Fruit fly (Drosophila melanogaster) whole organism, embryonic: ENCODE measurements around the gene CG4820.
A peak's percentile ranks its signal among the peaks of the same experiment; 100 is the strongest.

ENCODE experiments used
- B-H1 ChIP-seq: fragments of 200-800 bp; sonication (Bioruptor generic); IDR thresholded peaks from 3 replicates; pipeline ENCODE4 v1.3.6; 2022; ENCODE audit warnings: missing biosample characterization, missing genetic modification characterization
- BtbVII ChIP-seq: fragments of 200-800 bp; sonication (Bioruptor generic); optimal IDR thresholded peaks from 3 replicates; lab custom pipeline; 2017; ENCODE audit warnings: missing biosample characterization, mild to moderate bottlenecking, missing genetic modification characterization
- C15 ChIP-seq: fragments of 200-800 bp; sonication (Bioruptor generic); IDR thresholded peaks from 3 replicates; pipeline ENCODE4 v1.3.6; 2022; ENCODE audit warnings: missing biosample characterization, missing genetic modification characterization
- CG10462 ChIP-seq: fragments of 200-800 bp; sonication (Bioruptor generic); optimal IDR thresholded peaks from 2 replicates; lab custom pipeline; 2016; ENCODE audit warnings: missing biosample characterization, missing genetic modification characterization
- CG11247 ChIP-seq: fragments of 200-800 bp; sonication (Bioruptor generic); IDR thresholded peaks from 2 replicates; pipeline ENCODE4 v1.3.6; 2022; ENCODE audit warnings: missing biosample characterization, missing genetic modification characterization
- CG11504 ChIP-seq: fragments of 200-800 bp; sonication (Bioruptor generic); optimal IDR thresholded peaks from 3 replicates; lab custom pipeline; 2019; ENCODE audit warnings: missing biosample characterization, mild to moderate bottlenecking, missing genetic modification characterization, moderate library complexity
- CG12219 ChIP-seq: fragments of 200-800 bp; sonication (Bioruptor generic); optimal IDR thresholded peaks from 3 replicates; lab custom pipeline; 2018; ENCODE audit warnings: missing biosample characterization, mild to moderate bottlenecking, missing genetic modification characterization
- CG13296 ChIP-seq: fragments of 200-800 bp; sonication (Bioruptor generic); optimal IDR thresholded peaks from 3 replicates; lab custom pipeline; 2018; ENCODE audit warnings: missing biosample characterization, mild to moderate bottlenecking, missing genetic modification characterization
- CG15601 ChIP-seq: fragments of 200-800 bp; sonication (Bioruptor generic); optimal IDR thresholded peaks from 3 replicates; lab custom pipeline; 2019; ENCODE audit warnings: missing biosample characterization, mild to moderate bottlenecking, missing genetic modification characterization, moderate library complexity
- CG17359 ChIP-seq: fragments of 200-800 bp; sonication (Bioruptor generic); optimal IDR thresholded peaks from 3 replicates; lab custom pipeline; 2018; ENCODE audit warnings: missing biosample characterization, mild to moderate bottlenecking, missing genetic modification characterization, moderate library complexity
- CG17568 ChIP-seq: fragments of 200-800 bp; sonication (Bioruptor generic); optimal IDR thresholded peaks from 2 replicates; lab custom pipeline; 2018; ENCODE audit warnings: missing biosample characterization, mild to moderate bottlenecking, missing genetic modification characterization, moderate library complexity
- CG17912 ChIP-seq: fragments of 200-800 bp; sonication (Bioruptor generic); optimal IDR thresholded peaks from 2 replicates; lab custom pipeline; 2018; ENCODE audit warnings: missing biosample characterization, mild to moderate bottlenecking, missing genetic modification characterization
- CG31388 ChIP-seq: fragments of 200-800 bp; sonication (Bioruptor generic); optimal IDR thresholded peaks from 2 replicates; lab custom pipeline; 2016; ENCODE audit warnings: missing biosample characterization, missing genetic modification characterization
- CG32532 ChIP-seq: fragments of 200-800 bp; sonication (Bioruptor generic); IDR thresholded peaks from 2 replicates; pipeline ENCODE4 v1.3.6; 2022; ENCODE audit warnings: missing biosample characterization, missing genetic modification characterization
- CG3995 ChIP-seq: fragments of 200-800 bp; sonication (Bioruptor generic); optimal IDR thresholded peaks from 3 replicates; lab custom pipeline; 2016; ENCODE audit warnings: missing biosample characterization, missing genetic modification characterization
- CG4282 ChIP-seq: fragments of 200-800 bp; sonication (Bioruptor generic); optimal IDR thresholded peaks from 2 replicates; lab custom pipeline; 2016; ENCODE audit warnings: missing biosample characterization, missing genetic modification characterization
- CG4617 ChIP-seq: fragments of 200-800 bp; sonication (Bioruptor generic); optimal IDR thresholded peaks from 3 replicates; lab custom pipeline; 2016; ENCODE audit warnings: missing biosample characterization, missing genetic modification characterization, borderline replicate concordance
- CG7372 ChIP-seq: fragments of 200-800 bp; sonication (Bioruptor generic); IDR thresholded peaks from 2 replicates; pipeline ENCODE4 v1.3.6; 2022; ENCODE audit warnings: missing biosample characterization, missing genetic modification characterization
- CG8388 ChIP-seq: fragments of 200-800 bp; sonication (Bioruptor generic); optimal IDR thresholded peaks from 2 replicates; lab custom pipeline; 2019; ENCODE audit warnings: missing biosample characterization, mild to moderate bottlenecking, missing genetic modification characterization, moderate library complexity
- CG9437 ChIP-seq: fragments of 200-800 bp; sonication (Bioruptor generic); optimal IDR thresholded peaks from 2 replicates; lab custom pipeline; 2018; ENCODE audit warnings: missing biosample characterization, mild to moderate bottlenecking, missing genetic modification characterization
- D19A ChIP-seq: fragments of 200-800 bp; optimal IDR thresholded peaks from 3 replicates; lab custom pipeline; 2019; ENCODE audit warnings: missing biosample characterization, mild to moderate bottlenecking, missing genetic modification characterization, moderate library complexity
- Deaf1 ChIP-seq: fragments of 200-800 bp; optimal IDR thresholded peaks from 3 replicates; lab custom pipeline; 2019; ENCODE audit warnings: missing biosample characterization, mild to moderate bottlenecking, missing genetic modification characterization, moderate library complexity
- Dfd ChIP-seq, 2 experiments: fragments of >200 bp; optimal IDR thresholded peaks; 2 replicates each; lab custom pipeline; 2017; ENCODE audit warnings: missing biosample characterization in 2 of 2, missing genetic modification characterization in 2 of 2
- Ets65A ChIP-seq: fragments of 200-800 bp; sonication (Bioruptor generic); peaks from one replicate; lab custom pipeline; 2016; ENCODE audit warnings: missing biosample characterization, missing genetic modification characterization
- Gug ChIP-seq: fragments of 200-800 bp; sonication (Bioruptor generic); IDR thresholded peaks from 4 replicates; pipeline ENCODE4 v1.3.6; 2022; ENCODE audit warnings: missing biosample characterization, missing genetic modification characterization
- HmgD ChIP-seq: fragments of 200-800 bp; sonication (Bioruptor generic); optimal IDR thresholded peaks from 3 replicates; lab custom pipeline; 2016; ENCODE audit warnings: missing biosample characterization, missing genetic modification characterization
- Lpt ChIP-seq: fragments of >200 bp; optimal IDR thresholded peaks from 2 replicates; lab custom pipeline; 2018; ENCODE audit warnings: missing biosample characterization, missing genetic modification characterization
- Sin3A ChIP-seq: fragments of >200 bp; optimal IDR thresholded peaks from 2 replicates; lab custom pipeline; 2018
- Spps ChIP-seq: fragments of 200-800 bp; sonication (Bioruptor generic); optimal IDR thresholded peaks from 2 replicates; lab custom pipeline; 2018; ENCODE audit warnings: missing biosample characterization, mild to moderate bottlenecking, missing genetic modification characterization
- chn ChIP-seq: fragments of 200-800 bp; sonication (Bioruptor generic); optimal IDR thresholded peaks from 2 replicates; lab custom pipeline; 2016; ENCODE audit warnings: missing biosample characterization, missing genetic modification characterization
- crp ChIP-seq, 2 experiments: fragments of 200-800 bp; sonication (Bioruptor generic); optimal IDR thresholded peaks; 2 replicates in 1 of 2; 3 replicates in 1 of 2; lab custom pipeline; 2017; ENCODE audit warnings: missing biosample characterization in 2 of 2, missing genetic modification characterization in 2 of 2, mild to moderate bottlenecking in 1 of 2, moderate library complexity in 1 of 2
- cwo ChIP-seq: fragments of 200-800 bp; sonication (Bioruptor generic); optimal IDR thresholded peaks from 3 replicates; lab custom pipeline; 2017; ENCODE audit warnings: missing biosample characterization, missing genetic modification characterization, mild to moderate bottlenecking, moderate library complexity, missing genetic modification reagents
- dati ChIP-seq: fragments of 200-800 bp; sonication (Bioruptor generic); IDR thresholded peaks from 2 replicates; pipeline ENCODE4 v1.3.6; 2022; ENCODE audit warnings: missing biosample characterization, missing genetic modification characterization
- en ChIP-seq: fragments of 200-800 bp; sonication (Bioruptor generic); optimal IDR thresholded peaks from 2 replicates; lab custom pipeline; 2016; ENCODE audit warnings: missing biosample characterization, missing genetic modification characterization
- esg ChIP-seq: fragments of 200-800 bp; sonication (Bioruptor generic); conservative IDR thresholded peaks from 2 replicates; pipeline ENCODE4 v1.3.6; 2022; ENCODE audit warnings: missing biosample characterization, missing genetic modification characterization
- fd3F ChIP-seq: fragments of 200-800 bp; sonication (Bioruptor generic); optimal IDR thresholded peaks from 2 replicates; lab custom pipeline; 2018; ENCODE audit warnings: missing biosample characterization, mild to moderate bottlenecking, missing genetic modification characterization, moderate library complexity
- ftz-f1 ChIP-seq: fragments of 200-800 bp; sonication (Bioruptor generic); optimal IDR thresholded peaks from 2 replicates; lab custom pipeline; 2016; ENCODE audit warnings: missing biosample characterization, missing genetic modification characterization
- h ChIP-seq: fragments of >200 bp; optimal IDR thresholded peaks from 2 replicates; lab custom pipeline; 2017
- knrl ChIP-seq: fragments of 200-800 bp; sonication (Bioruptor generic); IDR thresholded peaks from 3 replicates; pipeline ENCODE4 v1.3.6; 2022; ENCODE audit warnings: missing biosample characterization, missing genetic modification characterization; ENCODE audit not compliant: partially characterized antibody
- luna ChIP-seq: fragments of 200-800 bp; sonication (Bioruptor generic); optimal IDR thresholded peaks from 2 replicates; lab custom pipeline; 2016; ENCODE audit warnings: missing biosample characterization, missing genetic modification characterization
- odd ChIP-seq: fragments of 200-800 bp; sonication (Bioruptor generic); optimal IDR thresholded peaks from 2 replicates; lab custom pipeline; 2017; ENCODE audit warnings: missing biosample characterization, mild to moderate bottlenecking, missing genetic modification characterization
- phol ChIP-seq: fragments of 200-800 bp; sonication (Bioruptor generic); optimal IDR thresholded peaks from 3 replicates; lab custom pipeline; 2018; ENCODE audit warnings: missing biosample characterization, mild to moderate bottlenecking, missing genetic modification characterization, moderate library complexity
- ranshi ChIP-seq: fragments of 200-800 bp; sonication (Bioruptor generic); IDR thresholded peaks from 2 replicates; pipeline ENCODE4 v1.3.6; 2022; ENCODE audit warnings: missing biosample characterization, missing genetic modification characterization
- repo ChIP-seq: fragments of 200-800 bp; sonication (Bioruptor generic); optimal IDR thresholded peaks from 2 replicates; lab custom pipeline; 2016; ENCODE audit warnings: missing biosample characterization, missing genetic modification characterization
- scrt ChIP-seq: fragments of 200-800 bp; sonication (Bioruptor generic); optimal IDR thresholded peaks from 2 replicates; lab custom pipeline; 2018; ENCODE audit warnings: missing biosample characterization, mild to moderate bottlenecking, missing genetic modification characterization, moderate library complexity
- sim ChIP-seq: fragments of 200-800 bp; sonication (Bioruptor generic); IDR thresholded peaks from 2 replicates; pipeline ENCODE4 v1.3.6; 2022; ENCODE audit warnings: missing biosample characterization, missing genetic modification characterization
- sna ChIP-seq: fragments of 200-800 bp; sonication (Bioruptor generic); IDR thresholded peaks from 2 replicates; pipeline ENCODE4 v1.3.6; 2022; ENCODE audit warnings: missing biosample characterization, missing genetic modification characterization; ENCODE audit not compliant: partially characterized antibody
- so ChIP-seq: fragments of 200-800 bp; sonication (Bioruptor generic); IDR thresholded peaks from 3 replicates; pipeline ENCODE4 v1.3.6; 2022; ENCODE audit warnings: missing biosample characterization, missing genetic modification characterization
- tgo ChIP-seq: fragments of 200-800 bp; sonication (Bioruptor generic); IDR thresholded peaks from 3 replicates; pipeline ENCODE4 v1.3.6; 2022; ENCODE audit warnings: missing biosample characterization, missing genetic modification characterization
- tin ChIP-seq: fragments of 200-800 bp; sonication (Bioruptor generic); optimal IDR thresholded peaks from 3 replicates; lab custom pipeline; 2016; ENCODE audit warnings: missing biosample characterization, missing genetic modification characterization

The CG4820 gene

DNA sequence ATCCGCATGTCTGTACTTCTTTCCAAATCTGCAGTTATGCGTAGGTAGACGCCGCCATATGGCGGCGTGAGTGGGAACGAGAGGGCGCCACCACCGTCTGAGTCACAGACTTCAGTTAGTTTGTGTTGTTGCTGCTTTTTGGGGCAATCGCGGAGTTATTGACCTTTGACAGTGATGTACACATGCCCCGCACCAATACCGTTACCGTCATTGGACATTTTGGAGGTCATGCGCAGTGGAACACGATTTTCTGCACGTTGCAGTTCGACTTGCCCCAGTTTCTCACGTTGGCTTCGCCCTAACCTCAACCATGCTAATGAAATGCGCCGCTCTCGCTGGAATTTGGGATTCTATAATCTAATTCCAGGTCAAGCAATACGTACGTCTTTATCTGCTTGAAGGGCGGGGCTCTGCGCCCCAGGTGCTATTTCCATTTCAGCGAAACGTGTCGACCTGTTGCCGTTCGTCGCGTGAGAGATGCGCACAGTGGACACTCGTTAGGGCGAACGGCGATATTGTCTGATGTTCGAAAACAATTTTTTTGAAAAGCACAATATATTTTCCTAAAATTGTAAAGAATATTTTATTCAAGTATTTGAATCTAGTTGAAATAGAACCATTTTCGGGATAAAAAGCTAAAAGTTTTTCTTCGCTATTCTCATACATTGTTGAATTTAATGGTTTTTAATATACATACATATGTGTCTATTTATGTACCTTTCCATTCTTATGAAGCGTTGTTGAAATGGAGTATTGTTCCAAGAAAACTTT, 4.9 kb upstream of the CG4820 start (continued):
- TF ChIP-seq Deaf1 (tag; lab: Kevin White, UChicago), result peak; percentile 35
- no peak for TF ChIP-seq Spps (tag; lab: Kevin White, UChicago)
- TF ChIP-seq tin (GFP tag; lab: Kevin White, UChicago), result peak; percentile 73
- TF ChIP-seq sna (GFP tag; lab: Robert Waterston, UW), result no peak
- TF ChIP-seq CG13296 (GFP tag; lab: Kevin White, UChicago), result peak; percentile 65
- TF ChIP-seq Gug (GFP tag; lab: Robert Waterston, UW), result peak; percentile 87
- peak; percentile 55 for TF ChIP-seq D19A (tag; lab: Kevin White, UChicago)
- peak; percentile 64 for TF ChIP-seq phol (tag; lab: Kevin White, UChicago)
- TF ChIP-seq CG11247 (GFP tag; lab: Robert Waterston, UW), result peak; percentile 60
- TF ChIP-seq CG12219 (GFP tag; lab: Kevin White, UChicago), result peak; percentile 43
- peak; percentile 19 for TF ChIP-seq CG31388 (GFP tag; lab: Kevin White, UChicago)
- TF ChIP-seq HmgD (GFP tag; lab: Kevin White, UChicago), result no peak
- peak; percentile 55; the same call in 1 of the 2 replicates for TF ChIP-seq CG7372 (GFP tag; lab: Robert Waterston, UW)
- TF ChIP-seq chn (GFP tag; lab: Kevin White, UChicago), result peak; percentile 57
- 0 out of 3 replicates have a peak, but pooled peaks have one; percentile 13 for TF ChIP-seq knrl (GFP tag; lab: Robert Waterston, UW)
- no peak for TF ChIP-seq CG15601
- TF ChIP-seq Ets65A (GFP tag; lab: Kevin White, UChicago), result peak; percentile 98
- TF ChIP-seq so (GFP tag; lab: Robert Waterston, UW), result peak; percentile 64; the same call in 1 of the 3 replicates
- peak; percentile 52 for TF ChIP-seq esg (GFP tag; lab: Robert Waterston, UW)
- TF ChIP-seq CG17359 (tag; lab: Kevin White, UChicago), result peak; percentile 73
- no peak for TF ChIP-seq CG17912 (GFP tag; lab: Kevin White, UChicago)
- peak; percentile 25 for TF ChIP-seq BtbVII (GFP tag; lab: Kevin White, UChicago)
- no peak for TF ChIP-seq h (lab: Kevin White, UChicago)
- TF ChIP-seq Dfd (GFP tag; optimal IDR thresholded peaks at IDR 0.05; lab: Kevin White, UChicago), result no peak
- TF ChIP-seq odd (GFP tag; lab: Kevin White, UChicago), result no peak
- TF ChIP-seq scrt, result peak; percentile 99
- TF ChIP-seq crp (GFP tag; optimal IDR thresholded peaks at IDR 0.05; lab: Kevin White, UChicago), result no peak
- peak; percentile 43 for TF ChIP-seq CG8388 (GFP tag; lab: Kevin White, UChicago)
- no peak for TF ChIP-seq Lpt (GFP tag; lab: Kevin White, UChicago)
- peak; percentile 37 for TF ChIP-seq CG9437 (GFP tag; lab: Kevin White, UChicago)
- peak; percentile 96 for TF ChIP-seq cwo (GFP tag; lab: Kevin White, UChicago)
- TF ChIP-seq fd3F, result peak; percentile 57
- peak; percentile 90 for TF ChIP-seq CG32532 (GFP tag; lab: Robert Waterston, UW)
- peak; percentile 68 for TF ChIP-seq ranshi (GFP tag; lab: Robert Waterston, UW)
- peak; percentile 42 for TF ChIP-seq luna (GFP tag; lab: Kevin White, UChicago)
- no peak for TF ChIP-seq CG10462 (GFP tag; lab: Kevin White, UChicago)
- TF ChIP-seq CG11504 (tag; lab: Kevin White, UChicago), result peak; percentile 73
- TF ChIP-seq dati (GFP tag; lab: Robert Waterston, UW), result no peak
- TF ChIP-seq CG4282 (GFP tag; lab: Kevin White, UChicago), result peak; percentile 14
- TF ChIP-seq ftz-f1 (GFP tag; lab: Kevin White, UChicago), result peak; percentile 60
- TF ChIP-seq tgo (GFP tag; lab: Robert Waterston, UW), result peak; percentile 79
- no peak for TF ChIP-seq sim (GFP tag; lab: Robert Waterston, UW)
- peak; percentile 65; the same call in 2 of the 3 replicates for TF ChIP-seq B-H1
- no peak for TF ChIP-seq Sin3A (lab: Kevin White, UChicago)
- TF ChIP-seq CG4617, result peak; percentile 65
- TF ChIP-seq repo, result peak; percentile 51
- peak; percentile 33 for TF ChIP-seq CG17568 (GFP tag; lab: Kevin White, UChicago)
- TF ChIP-seq C15 (GFP tag; lab: Robert Waterston, UW), result peak; percentile 54; the same call in 1 of the 3 replicates
- no peak for TF ChIP-seq en (GFP tag; lab: Kevin White, UChicago)
- peak; percentile 2 for TF ChIP-seq CG3995
